Fruit fly (Drosophila melanogaster) whole organism, embryonic: ENCODE data around the gene CG34300.
A peak's percentile ranks its signal among the peaks of the same experiment; 100 is the strongest.

ENCODE experiments used
- Atf6 ChIP-seq: fragments of 200-800 bp; sonication (Bioruptor generic); IDR thresholded peaks from 2 replicates; pipeline ENCODE4 v1.3.6; 2022; ENCODE audit warnings: missing biosample characterization, missing genetic modification characterization
- CG10321 ChIP-seq: fragments of 200-800 bp; sonication (Bioruptor generic); IDR thresholded peaks from 2 replicates; pipeline ENCODE4 v1.3.6; 2022; ENCODE audit warnings: missing biosample characterization, missing genetic modification characterization
- CG10959 ChIP-seq: fragments of 200-800 bp; sonication (Bioruptor generic); IDR thresholded peaks from 2 replicates; pipeline ENCODE4 v1.3.6; 2022; ENCODE audit warnings: missing biosample characterization, missing genetic modification characterization
- CG11723 ChIP-seq: fragments of 200-800 bp; sonication (Bioruptor generic); optimal IDR thresholded peaks from 2 replicates; lab custom pipeline; 2017; ENCODE audit warnings: missing biosample characterization, mild to moderate bottlenecking, missing genetic modification characterization
- CG13287 ChIP-seq: fragments of 200-800 bp; sonication (Bioruptor generic); IDR thresholded peaks from 2 replicates; pipeline ENCODE4 v1.3.6; 2022; ENCODE audit warnings: missing biosample characterization, missing genetic modification characterization; ENCODE audit not compliant: partially characterized antibody
- CG14441 ChIP-seq: fragments of 200-800 bp; sonication (Bioruptor generic); IDR thresholded peaks from 2 replicates; pipeline ENCODE4 v1.3.6; 2022; ENCODE audit warnings: missing biosample characterization, missing genetic modification characterization
- CG1529 ChIP-seq: fragments of 200-800 bp; sonication (Bioruptor generic); optimal IDR thresholded peaks from 3 replicates; lab custom pipeline; 2018; ENCODE audit warnings: missing biosample characterization, missing genetic modification characterization
- CG15601 ChIP-seq: fragments of 200-800 bp; sonication (Bioruptor generic); optimal IDR thresholded peaks from 3 replicates; lab custom pipeline; 2019; ENCODE audit warnings: missing biosample characterization, mild to moderate bottlenecking, missing genetic modification characterization, moderate library complexity
- CG1602 ChIP-seq: fragments of 200-800 bp; sonication (Bioruptor generic); optimal IDR thresholded peaks from 3 replicates; lab custom pipeline; 2016; ENCODE audit warnings: missing biosample characterization, missing genetic modification characterization
- CG30431 ChIP-seq: fragments of 200-800 bp; sonication (Bioruptor generic); optimal IDR thresholded peaks from 2 replicates; lab custom pipeline; 2017; ENCODE audit warnings: missing biosample characterization, missing genetic modification characterization
- CG6813 ChIP-seq: fragments of 200-800 bp; sonication (Bioruptor generic); optimal IDR thresholded peaks from 2 replicates; lab custom pipeline; 2017; ENCODE audit warnings: missing biosample characterization, missing genetic modification characterization, mild to moderate bottlenecking, moderate library complexity, missing genetic modification reagents
- CG8359 ChIP-seq: fragments of 200-800 bp; sonication (Bioruptor generic); optimal IDR thresholded peaks from 2 replicates; lab custom pipeline; 2017; ENCODE audit warnings: missing biosample characterization, mild to moderate bottlenecking, missing genetic modification characterization, borderline replicate concordance
- CG9215 ChIP-seq: fragments of 200-800 bp; sonication (Bioruptor generic); IDR thresholded peaks from 2 replicates; pipeline ENCODE4 v1.3.6; 2022; ENCODE audit warnings: missing biosample characterization, missing genetic modification characterization
- CkIIα-i1 ChIP-seq: fragments of 200-800 bp; sonication (Bioruptor generic); IDR thresholded peaks from 2 replicates; pipeline ENCODE4 v1.3.6; 2022; ENCODE audit warnings: missing biosample characterization, missing genetic modification characterization
- D19B ChIP-seq: fragments of 200-800 bp; sonication (Bioruptor generic); optimal IDR thresholded peaks from 2 replicates; lab custom pipeline; 2017; ENCODE audit warnings: missing biosample characterization, mild to moderate bottlenecking, missing genetic modification characterization
- Dip2 ChIP-seq: fragments of 200-800 bp; sonication (Bioruptor generic); IDR thresholded peaks from 2 replicates; pipeline ENCODE4 v1.3.6; 2022; ENCODE audit warnings: missing biosample characterization, missing genetic modification characterization
- E2f2 ChIP-seq: fragments of 200-800 bp; sonication (Bioruptor generic); IDR thresholded peaks from 2 replicates; pipeline ENCODE4 v1.3.6; 2022; ENCODE audit warnings: missing biosample characterization, missing genetic modification characterization
- Gug ChIP-seq: fragments of 200-800 bp; sonication (Bioruptor generic); IDR thresholded peaks from 4 replicates; pipeline ENCODE4 v1.3.6; 2022; ENCODE audit warnings: missing biosample characterization, missing genetic modification characterization
- H15 ChIP-seq: fragments of 200-800 bp; sonication (Bioruptor generic); IDR thresholded peaks from 3 replicates; pipeline ENCODE4 v1.3.6; 2022; ENCODE audit warnings: missing biosample characterization, missing genetic modification characterization
- HLHmδ ChIP-seq: fragments of 200-800 bp; sonication (Bioruptor generic); optimal IDR thresholded peaks from 2 replicates; lab custom pipeline; 2018; ENCODE audit warnings: missing biosample characterization, mild to moderate bottlenecking, missing genetic modification characterization, moderate library complexity
- Hey ChIP-seq: fragments of 200-800 bp; sonication (Bioruptor generic); optimal IDR thresholded peaks from 3 replicates; lab custom pipeline; 2018; ENCODE audit warnings: missing biosample characterization, mild to moderate bottlenecking, missing genetic modification characterization
- Hr51 ChIP-seq, 2 experiments: fragments of 200-800 bp; sonication (Bioruptor generic); optimal IDR thresholded peaks; 2 replicates in 1 of 2; 3 replicates in 1 of 2; lab custom pipeline; 2016 to 2018; ENCODE audit warnings: missing biosample characterization in 2 of 2, missing genetic modification characterization in 2 of 2, mild to moderate bottlenecking in 1 of 2, moderate library complexity in 1 of 2
- Mrtf ChIP-seq: fragments of 200-800 bp; sonication (Bioruptor generic); IDR thresholded peaks from 3 replicates; pipeline ENCODE4 v1.3.6; 2022; ENCODE audit warnings: missing biosample characterization, missing genetic modification characterization
- Nf-YA ChIP-seq: fragments of 200-800 bp; sonication (Bioruptor generic); IDR thresholded peaks from 2 replicates; pipeline ENCODE4 v1.3.6; 2022; ENCODE audit warnings: missing biosample characterization, missing genetic modification characterization
- Nf-YC ChIP-seq: fragments of 200-800 bp; optimal IDR thresholded peaks from 3 replicates; lab custom pipeline; 2019; ENCODE audit warnings: missing biosample characterization, mild to moderate bottlenecking, missing genetic modification characterization, moderate library complexity
- Sry-β ChIP-seq: fragments of 200-800 bp; sonication (Bioruptor generic); optimal IDR thresholded peaks from 2 replicates; lab custom pipeline; 2018; ENCODE audit warnings: missing biosample characterization, mild to moderate bottlenecking, missing genetic modification characterization, moderate library complexity
- Vsx1 ChIP-seq: fragments of 200-800 bp; sonication (Bioruptor generic); optimal IDR thresholded peaks from 2 replicates; lab custom pipeline; 2017; ENCODE audit warnings: missing biosample characterization, mild to moderate bottlenecking, missing genetic modification characterization, missing genetic modification reagents
- az2 ChIP-seq: fragments of 200-800 bp; sonication (Bioruptor generic); optimal IDR thresholded peaks from 3 replicates; lab custom pipeline; 2016; ENCODE audit warnings: missing biosample characterization, missing genetic modification characterization
- bcd ChIP-seq: fragments of 200-800 bp; sonication (Bioruptor generic); optimal IDR thresholded peaks from 2 replicates; lab custom pipeline; 2017; ENCODE audit warnings: missing biosample characterization, mild to moderate bottlenecking, missing genetic modification characterization
- bigmax ChIP-seq: fragments of 200-800 bp; sonication (Bioruptor generic); optimal IDR thresholded peaks from 2 replicates; lab custom pipeline; 2018; ENCODE audit warnings: missing biosample characterization, mild to moderate bottlenecking, missing genetic modification characterization
- bowl ChIP-seq: fragments of 200-800 bp; sonication (Bioruptor generic); IDR thresholded peaks from 2 replicates; pipeline ENCODE4 v1.3.6; 2022; ENCODE audit warnings: missing biosample characterization, missing genetic modification characterization
- chn ChIP-seq: fragments of 200-800 bp; sonication (Bioruptor generic); optimal IDR thresholded peaks from 2 replicates; lab custom pipeline; 2016; ENCODE audit warnings: missing biosample characterization, missing genetic modification characterization
- dmrt11E ChIP-seq: fragments of 200-800 bp; sonication (Bioruptor generic); optimal IDR thresholded peaks from 3 replicates; lab custom pipeline; 2018; ENCODE audit warnings: missing biosample characterization, mild to moderate bottlenecking, missing genetic modification characterization, moderate library complexity
- fd64A ChIP-seq: fragments of 200-800 bp; sonication (Bioruptor generic); optimal IDR thresholded peaks from 3 replicates; lab custom pipeline; 2018; ENCODE audit warnings: missing biosample characterization, mild to moderate bottlenecking, missing genetic modification characterization
- gsb ChIP-seq: fragments of 200-800 bp; sonication (Bioruptor generic); IDR thresholded peaks from 2 replicates; pipeline ENCODE4 v1.3.6; 2022; ENCODE audit warnings: missing biosample characterization, missing genetic modification characterization
- lov ChIP-seq, 2 experiments: fragments of 200-800 bp in 1 of 2; fragments of >200 bp in 1 of 2; sonication (Bioruptor generic) in 1 of 2; IDR thresholded peaks in 1 of 2; optimal IDR thresholded peaks in 1 of 2; 2 replicates in 1 of 2; 3 replicates in 1 of 2; pipeline versions ENCODE4 v1.3.6 to Lab custom; 2017 to 2022; ENCODE audit warnings: missing biosample characterization in 1 of 2, missing genetic modification characterization in 1 of 2
- mirr ChIP-seq: fragments of 200-800 bp; sonication (Bioruptor generic); optimal IDR thresholded peaks from 3 replicates; lab custom pipeline; 2018; ENCODE audit warnings: missing biosample characterization, mild to moderate bottlenecking, missing genetic modification characterization
- nerfin-1 ChIP-seq: fragments of 200-800 bp; sonication (Bioruptor generic); optimal IDR thresholded peaks from 3 replicates; lab custom pipeline; 2019; ENCODE audit warnings: missing biosample characterization, mild to moderate bottlenecking, missing genetic modification characterization, moderate library complexity
- otp ChIP-seq: fragments of 200-800 bp; sonication (Bioruptor generic); IDR thresholded peaks from 3 replicates; pipeline ENCODE4, ENCODE4 v1.3.6; 2022; ENCODE audit warnings: missing biosample characterization, missing genetic modification characterization
- pfk ChIP-seq: fragments of 200-800 bp; sonication (Bioruptor generic); optimal IDR thresholded peaks from 2 replicates; lab custom pipeline; 2018; ENCODE audit warnings: missing biosample characterization, mild to moderate bottlenecking, missing genetic modification characterization, moderate library complexity
- pros ChIP-seq: fragments of 200-800 bp; sonication (Bioruptor generic); optimal IDR thresholded peaks from 3 replicates; lab custom pipeline; 2019; ENCODE audit warnings: missing biosample characterization, mild to moderate bottlenecking, missing genetic modification characterization, moderate library complexity
- pum ChIP-seq: fragments of 200-800 bp; sonication (Bioruptor generic); optimal IDR thresholded peaks from 2 replicates; lab custom pipeline; 2016; ENCODE audit warnings: missing biosample characterization, missing genetic modification characterization
- ranshi ChIP-seq: fragments of 200-800 bp; sonication (Bioruptor generic); IDR thresholded peaks from 2 replicates; pipeline ENCODE4 v1.3.6; 2022; ENCODE audit warnings: missing biosample characterization, missing genetic modification characterization
- run ChIP-seq: fragments of 200-800 bp; sonication (Bioruptor generic); optimal IDR thresholded peaks from 3 replicates; lab custom pipeline; 2018; ENCODE audit warnings: missing biosample characterization, mild to moderate bottlenecking, missing genetic modification characterization
- sr ChIP-seq: fragments of 200-800 bp; sonication (Bioruptor generic); IDR thresholded peaks from 3 replicates; pipeline ENCODE4 v1.3.6; 2022; ENCODE audit warnings: missing biosample characterization, missing genetic modification characterization
- tll ChIP-seq, 2 experiments: fragments of 200-800 bp in 1 of 2; fragments of >200 bp in 1 of 2; sonication (Bioruptor generic) in 1 of 2; optimal IDR thresholded peaks; 2 replicates each; lab custom pipeline; 2017 to 2019; ENCODE audit warnings: missing biosample characterization in 2 of 2, missing genetic modification characterization in 2 of 2, mild to moderate bottlenecking in 1 of 2, moderate library complexity in 1 of 2
- zen2 ChIP-seq: fragments of 200-800 bp; sonication (Bioruptor generic); IDR thresholded peaks from 3 replicates; pipeline ENCODE4 v1.3.6; 2022; ENCODE audit warnings: missing biosample characterization, missing genetic modification characterization; ENCODE audit not compliant: partially characterized antibody

CG34300 gene

dm6 chr3R:30276482-30277282 lies 29.8 kb downstream of the CG34300 start (continued):
- TF ChIP-seq Atf6 (GFP tag; lab: Robert Waterston, UW): peak; percentile 44
- no peak for TF ChIP-seq lov (optimal IDR thresholded peaks at IDR 0.05; lab: Kevin White, UChicago)
- TF ChIP-seq lov (GFP tag; IDR thresholded peaks at IDR 0.05; lab: Robert Waterston, UW): peak; percentile 76; the same call in 1 of the 3 replicates
- peak; percentile 50 for TF ChIP-seq dmrt11E
- peak; percentile 51 for TF ChIP-seq CG30431
- no peak for TF ChIP-seq run (tag; lab: Kevin White, UChicago)
- TF ChIP-seq otp: peak; percentile 17; the same call in 1 of the 3 replicates
- peak; percentile 6 for TF ChIP-seq Sry-β (GFP tag; lab: Kevin White, UChicago)
- TF ChIP-seq CG9215 (GFP tag; lab: Robert Waterston, UW): no peak
- no peak for TF ChIP-seq zen2 (GFP tag; lab: Robert Waterston, UW)
- TF ChIP-seq pum: peak; percentile 23
- TF ChIP-seq D19B (GFP tag; lab: Kevin White, UChicago): peak; percentile 16
- TF ChIP-seq ranshi: peak; percentile 48; the same call in 1 of the 2 replicates
- peak; percentile 29; the same call in 1 of the 2 replicates for TF ChIP-seq Nf-YA (GFP tag; lab: Robert Waterston, UW)
- peak; percentile 24; the same call in 1 of the 2 replicates for TF ChIP-seq CG10959
- TF ChIP-seq CG14441 (GFP tag; lab: Robert Waterston, UW): peak; percentile 55; the same call in 1 of the 2 replicates
- TF ChIP-seq Hey (tag; lab: Kevin White, UChicago): no peak
- TF ChIP-seq bowl (GFP tag; lab: Robert Waterston, UW): no peak
- TF ChIP-seq CG1602 (GFP tag; lab: Kevin White, UChicago): peak; percentile 31
- TF ChIP-seq fd64A (GFP tag; lab: Kevin White, UChicago): peak; percentile 25
- TF ChIP-seq CkIIα-i1 (GFP tag; lab: Robert Waterston, UW): no peak
- peak; percentile 42 for TF ChIP-seq mirr (GFP tag; lab: Kevin White, UChicago)
- peak; percentile 37 for TF ChIP-seq CG11723 (GFP tag; lab: Kevin White, UChicago)
- peak; percentile 41 for TF ChIP-seq nerfin-1 (tag; lab: Kevin White, UChicago)
- peak; percentile 30 for TF ChIP-seq chn
- peak; percentile 20 for TF ChIP-seq CG15601 (tag; lab: Kevin White, UChicago)
- no peak for TF ChIP-seq CG8359 (GFP tag; lab: Kevin White, UChicago)
- no peak for TF ChIP-seq Dip2 (GFP tag; lab: Robert Waterston, UW)
- peak; percentile 11 for TF ChIP-seq pros (GFP tag; lab: Kevin White, UChicago)
- peak; percentile 56; the same call in 2 of the 3 replicates for TF ChIP-seq Mrtf
- no peak for TF ChIP-seq gsb (GFP tag; lab: Robert Waterston, UW)
- TF ChIP-seq tll (GFP tag; optimal IDR thresholded peaks at IDR 0.05; lab: Kevin White, UChicago): no peak
- peak; percentile 41 for TF ChIP-seq CG6813 (GFP tag; lab: Kevin White, UChicago)
- peak; percentile 38; the same call in 2 of the 4 replicates for TF ChIP-seq Gug (GFP tag; lab: Robert Waterston, UW)
- peak; percentile 11; the same call in 1 of the 2 replicates for TF ChIP-seq E2f2 (GFP tag; lab: Robert Waterston, UW)
- TF ChIP-seq HLHmδ (GFP tag; lab: Kevin White, UChicago): peak; percentile 89
- no peak for TF ChIP-seq sr
- TF ChIP-seq CG10321: no peak
- no peak for TF ChIP-seq pfk
- no peak for TF ChIP-seq bigmax (GFP tag; lab: Kevin White, UChicago)
- TF ChIP-seq H15 (GFP tag; lab: Robert Waterston, UW): 0 out of 3 replicates have a peak, but pooled peaks have one; percentile 7
- peak; percentile 46 for TF ChIP-seq bcd (GFP tag; lab: Kevin White, UChicago)
- TF ChIP-seq Hr51 (GFP tag; optimal IDR thresholded peaks at IDR 0.05; lab: Kevin White, UChicago): peak; percentile 21 to 34
- peak; percentile 33 for TF ChIP-seq Nf-YC
- peak; percentile 38 for TF ChIP-seq az2
- peak; percentile 22 for TF ChIP-seq Vsx1 (GFP tag; lab: Kevin White, UChicago)
- peak; percentile 38; the same call in 1 of the 2 replicates for TF ChIP-seq CG13287 (GFP tag; lab: Robert Waterston, UW)
- TF ChIP-seq CG1529 (GFP tag; lab: Kevin White, UChicago): peak; percentile 39
